Worm (Caenorhabditis elegans) whole organism, midembryonic: Measurements from ENCODE around the gene cyp-13A7.
A peak's percentile ranks its signal among the peaks of the same experiment; 100 is the strongest.

ENCODE experiments used
- T22C8.4 ChIP-seq: fragments of 200-800 bp; sonication (Bioruptor generic); IDR thresholded peaks from 2 replicates; pipeline ENCODE4 v1.3.6; 2022; ENCODE audit warnings: missing genetic modification characterization, missing compliant biosample characterization
- cog-1 ChIP-seq: sonication (generic microtip); optimal IDR thresholded peaks from 2 replicates; lab custom pipeline; 2016; ENCODE audit warnings: missing genetic modification characterization, missing compliant biosample characterization
- flt-1 ChIP-seq: fragments of 200-800 bp; sonication (Bioruptor generic); IDR thresholded peaks from 2 replicates; pipeline ENCODE4 v1.3.6; 2022; ENCODE audit warnings: missing genetic modification characterization, missing compliant biosample characterization
- klf-2 ChIP-seq: fragments of 200-800 bp; sonication (Bioruptor generic); conservative IDR thresholded peaks from 2 replicates; pipeline ENCODE4 v1.3.6; 2022; ENCODE audit warnings: missing genetic modification reagents, missing genetic modification characterization, missing compliant biosample characterization
- med-1 ChIP-seq: sonication (generic microtip); optimal IDR thresholded peaks from 2 replicates; lab custom pipeline; 2017; ENCODE audit warnings: missing genetic modification characterization, mild to moderate bottlenecking, missing compliant biosample characterization, antibody characterized with exemption, missing genetic modification reagents; ENCODE audit not compliant: insufficient read depth
- ref-1 ChIP-seq: fragments of 200-800 bp; sonication (Bioruptor generic); conservative IDR thresholded peaks from 2 replicates; pipeline ENCODE4 v1.3.6; 2022; ENCODE audit warnings: missing genetic modification reagents, missing genetic modification characterization, missing compliant biosample characterization
- tab-1 ChIP-seq: fragments of 200-800 bp; sonication (Bioruptor generic); IDR thresholded peaks from 2 replicates; pipeline ENCODE4 v1.3.6; 2022; ENCODE audit warnings: missing genetic modification characterization, missing compliant biosample characterization
- ztf-23 ChIP-seq: fragments of 200-800 bp; sonication (Bioruptor generic); IDR thresholded peaks from 2 replicates; pipeline ENCODE4 v1.3.6; 2022; ENCODE audit warnings: missing genetic modification reagents, missing genetic modification characterization, missing compliant biosample characterization
- ztf-29 ChIP-seq: fragments of 200-800 bp; sonication (Bioruptor generic); IDR thresholded peaks from 2 replicates; pipeline ENCODE4 v1.3.6; 2022; ENCODE audit warnings: missing genetic modification reagents, missing genetic modification characterization, missing compliant biosample characterization

Gene cyp-13A7

ce11 chrII:9774653-9775052 lies 28.8 kb upstream of the cyp-13A7 start:
- TF ChIP-seq T22C8.4 (GFP tag; lab: Robert Waterston, UW), result peak; percentile 81
- TF ChIP-seq cog-1 (tag; lab: Kevin White, UChicago), result peak; percentile 47
- TF ChIP-seq med-1 (GFP tag; lab: Kevin White, UChicago), result peak; percentile 63
- TF ChIP-seq flt-1 (GFP tag; lab: Robert Waterston, UW), result peak; percentile 94
- TF ChIP-seq tab-1, result peak; percentile 94
- peak; percentile 92 for TF ChIP-seq klf-2 (GFP tag; lab: Robert Waterston, UW)
- peak; percentile 84 for TF ChIP-seq ztf-29 (GFP tag; lab: Robert Waterston, UW)
- peak; percentile 90 for TF ChIP-seq ztf-23 (GFP tag; lab: Robert Waterston, UW)
- peak; percentile 79 for TF ChIP-seq ref-1 (GFP tag; lab: Robert Waterston, UW)

ce11 chrII:9775790-9776189 lies 27.6 kb upstream of the cyp-13A7 start, which contains the start of gene T10B9.9:
Gene T10B9.9, minus strand, starts transcription at chrII:9775890.
- TF ChIP-seq flt-1 (GFP tag; lab: Robert Waterston, UW), result no peak
- no peak for TF ChIP-seq tab-1
- TF ChIP-seq klf-2 (GFP tag; lab: Robert Waterston, UW), result no peak
- TF ChIP-seq ztf-23 (GFP tag; lab: Robert Waterston, UW), result no peak
- TF ChIP-seq ref-1 (GFP tag; lab: Robert Waterston, UW), result no peak
- no peak for TF ChIP-seq cog-1 (tag; lab: Kevin White, UChicago)
- no peak for TF ChIP-seq ztf-29 (GFP tag; lab: Robert Waterston, UW)
- TF ChIP-seq med-1 (GFP tag; lab: Kevin White, UChicago), result no peak
- no peak for TF ChIP-seq T22C8.4 (GFP tag; lab: Robert Waterston, UW)

ce11 chrII:9778495-9778894 lies 24.9 kb upstream of the cyp-13A7 start:
- TF ChIP-seq med-1 (GFP tag; lab: Kevin White, UChicago), result no peak
- TF ChIP-seq ztf-23 (GFP tag; lab: Robert Waterston, UW), result no peak
- TF ChIP-seq cog-1 (tag; lab: Kevin White, UChicago), result no peak
- no peak for TF ChIP-seq ztf-29 (GFP tag; lab: Robert Waterston, UW)
- no peak for TF ChIP-seq klf-2 (GFP tag; lab: Robert Waterston, UW)
- TF ChIP-seq tab-1, result no peak
- no peak for TF ChIP-seq T22C8.4 (GFP tag; lab: Robert Waterston, UW)

ce11 chrII:9781842-9782241 lies 21.6 kb upstream of the cyp-13A7 start, which contains the start of gene cyp-13A1:
Gene cyp-13A1, minus strand, starts transcription at chrII:9781997.
- TF ChIP-seq tab-1, result no peak
- TF ChIP-seq ztf-23 (GFP tag; lab: Robert Waterston, UW), result no peak
- TF ChIP-seq ref-1 (GFP tag; lab: Robert Waterston, UW), result no peak
- no peak for TF ChIP-seq med-1 (GFP tag; lab: Kevin White, UChicago)

DNA sequence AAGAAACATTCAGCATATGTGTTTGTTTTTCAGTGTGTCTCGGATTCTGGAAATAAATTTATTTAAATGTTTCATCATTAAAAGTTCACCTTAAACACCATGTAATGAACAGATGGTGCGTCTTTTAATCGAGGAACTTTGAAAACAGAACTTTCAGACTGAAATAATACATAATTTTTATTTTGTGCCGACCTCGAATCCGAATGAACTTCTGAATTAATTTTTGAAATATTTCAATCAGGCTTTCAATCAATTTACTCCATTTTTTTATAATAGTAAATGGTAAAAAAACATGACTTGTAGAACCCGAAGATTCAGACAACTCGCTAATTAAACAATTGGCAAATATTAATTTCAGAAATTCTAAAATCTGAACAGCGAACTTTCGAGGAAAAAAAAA lies 21.1 kb upstream of the cyp-13A7 start, which contains the start of gene T10B9.14:
T10B9.14 (minus strand) TSS at position 101 of the 400 bp plus-strand sequence.
- TF ChIP-seq ref-1 (GFP tag; lab: Robert Waterston, UW) (no peak), med-1 (GFP tag; lab: Kevin White, UChicago) (no peak), flt-1 (GFP tag; lab: Robert Waterston, UW) (no peak), ztf-29 (GFP tag; lab: Robert Waterston, UW) (no peak), tab-1 (no peak), klf-2 (GFP tag; lab: Robert Waterston, UW) (no peak), T22C8.4 (GFP tag; lab: Robert Waterston, UW) (no peak), ztf-23 (GFP tag; lab: Robert Waterston, UW) (no peak)

DNA sequence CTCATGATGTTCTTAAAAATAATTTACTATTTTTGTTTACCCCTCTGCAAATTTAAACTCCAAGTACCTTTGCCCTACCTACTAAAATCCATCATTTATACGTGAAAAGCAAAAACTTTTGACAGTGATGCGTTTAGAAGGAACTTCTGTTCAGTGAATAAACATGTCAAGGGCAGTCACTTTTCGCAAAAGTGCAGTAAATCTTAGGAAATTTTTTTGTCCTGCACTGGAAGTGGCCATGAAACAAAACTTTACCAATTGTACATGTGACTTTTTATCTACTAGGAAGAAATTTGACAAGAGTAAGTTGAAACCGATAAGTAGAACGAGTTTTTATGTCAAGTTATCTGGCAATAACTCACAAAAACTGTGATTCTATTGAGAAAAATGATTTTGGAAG lies 17.2 kb upstream of the cyp-13A7 start:
- TF ChIP-seq ref-1 (GFP tag; lab: Robert Waterston, UW), result no peak

ce11 chrII:9787395-9788152 lies 15.8 kb upstream of the cyp-13A7 start, which contains the start of gene cyp-13A2:
Gene cyp-13A2, minus strand, starts transcription at chrII:9787629.
- TF ChIP-seq klf-2 (GFP tag; lab: Robert Waterston, UW) (no peak), ref-1 (GFP tag; lab: Robert Waterston, UW) (no peak), tab-1 (no peak), ztf-23 (GFP tag; lab: Robert Waterston, UW) (no peak), med-1 (GFP tag; lab: Kevin White, UChicago) (no peak), ztf-29 (GFP tag; lab: Robert Waterston, UW) (no peak), flt-1 (GFP tag; lab: Robert Waterston, UW) (no peak), T22C8.4 (GFP tag; lab: Robert Waterston, UW) (no peak), cog-1 (tag; lab: Kevin White, UChicago) (no peak)

- TF ChIP-seq med-1 (GFP tag; lab: Kevin White, UChicago), result no peak
- no peak for TF ChIP-seq flt-1 (GFP tag; lab: Robert Waterston, UW)
- TF ChIP-seq ref-1 (GFP tag; lab: Robert Waterston, UW), result no peak
- TF ChIP-seq T22C8.4 (GFP tag; lab: Robert Waterston, UW), result no peak
- TF ChIP-seq ztf-29 (GFP tag; lab: Robert Waterston, UW), result no peak
- no peak for TF ChIP-seq ztf-23 (GFP tag; lab: Robert Waterston, UW)
- no peak for TF ChIP-seq cog-1 (tag; lab: Kevin White, UChicago)
- no peak for TF ChIP-seq klf-2 (GFP tag; lab: Robert Waterston, UW)
- TF ChIP-seq tab-1, result no peak
Measured at ce11 chrII:9791185-9791584, 12.2 kb upstream of the cyp-13A7 start.

- TF ChIP-seq ref-1 (GFP tag; lab: Robert Waterston, UW) (no peak), flt-1 (GFP tag; lab: Robert Waterston, UW) (no peak), tab-1 (no peak), ztf-23 (GFP tag; lab: Robert Waterston, UW) (no peak), med-1 (GFP tag; lab: Kevin White, UChicago) (no peak), ztf-29 (GFP tag; lab: Robert Waterston, UW) (no peak), klf-2 (GFP tag; lab: Robert Waterston, UW) (no peak), cog-1 (tag; lab: Kevin White, UChicago) (no peak), T22C8.4 (GFP tag; lab: Robert Waterston, UW) (no peak)
Measured at ce11 chrII:9793197-9793596, 10.2 kb upstream of the cyp-13A7 start, which contains the start of gene cyp-13A3. Gene cyp-13A3, minus strand, starts transcription at chrII:9793297.
